Worm (Caenorhabditis elegans): Measurements from ENCODE around the gene Y55F3AR.2.

ce11 chrIV:1096154-1096553 lies 1.8 kb downstream of the Y55F3AR.2 start:
- TF ChIP-seq snpc-4 (tag; optimal IDR thresholded peaks at IDR 0.05), result no peak
- no peak for TF ChIP-seq nhr-28 (tag; optimal IDR thresholded peaks at IDR 0.05)
- no peak for TF ChIP-seq nhr-76 (tag; optimal IDR thresholded peaks at IDR 0.05)
- no peak for TF ChIP-seq blmp-1 (tag; optimal IDR thresholded peaks at IDR 0.05)
- TF ChIP-seq lsy-2 (tag; optimal IDR thresholded peaks at IDR 0.05), result no peak
- TF ChIP-seq M03D4.4 (tag; optimal IDR thresholded peaks at IDR 0.05), result no peak
- no peak for TF ChIP-seq pha-4 (tag; optimal IDR thresholded peaks at IDR 0.05)
